Fruit fly (Drosophila melanogaster) whole organism, pupa: ENCODE measurements around the gene bnl.

Experiments
- CG10348 ChIP-seq: fragments of 200-800 bp; sonication (Bioruptor generic); IDR thresholded peaks from 2 replicates; pipeline ENCODE4 v1.3.6; 2022; ENCODE audit warnings: missing biosample characterization, missing genetic modification characterization
- CG13204 ChIP-seq: fragments of 200-800 bp; sonication (Bioruptor generic); optimal IDR thresholded peaks from 2 replicates; lab custom pipeline; 2018; ENCODE audit warnings: missing biosample characterization, mild to moderate bottlenecking, missing genetic modification characterization, moderate library complexity
- CG15710 ChIP-seq: fragments of 200-800 bp; sonication (Bioruptor generic); optimal IDR thresholded peaks from 2 replicates; lab custom pipeline; 2018; ENCODE audit warnings: missing biosample characterization, mild to moderate bottlenecking, missing genetic modification characterization, moderate library complexity
- CG17806 ChIP-seq: fragments of 200-800 bp; sonication (Bioruptor generic); optimal IDR thresholded peaks from 2 replicates; lab custom pipeline; 2018; ENCODE audit warnings: missing biosample characterization, mild to moderate bottlenecking, missing genetic modification characterization, moderate library complexity
- CG32121 ChIP-seq: fragments of 200-800 bp; sonication (Bioruptor generic); IDR thresholded peaks from 2 replicates; pipeline ENCODE4 v1.3.6; 2022; ENCODE audit warnings: missing biosample characterization, missing genetic modification characterization
- CG34367 ChIP-seq: fragments of 200-800 bp; sonication (Bioruptor generic); optimal IDR thresholded peaks from 2 replicates; lab custom pipeline; 2018; ENCODE audit warnings: missing biosample characterization, mild to moderate bottlenecking, missing genetic modification characterization
- CG4496 ChIP-seq: fragments of 200-800 bp; sonication (Bioruptor generic); IDR thresholded peaks from 3 replicates; pipeline ENCODE4 v1.3.6; 2022; ENCODE audit warnings: missing biosample characterization, missing genetic modification characterization
- CG8301 ChIP-seq: fragments of 200-800 bp; sonication (Bioruptor generic); optimal IDR thresholded peaks from 2 replicates; lab custom pipeline; 2018; ENCODE audit warnings: missing biosample characterization, mild to moderate bottlenecking, missing genetic modification characterization
- CG9948 ChIP-seq: fragments of 200-800 bp; sonication (Bioruptor generic); optimal IDR thresholded peaks from 2 replicates; lab custom pipeline; 2018; ENCODE audit warnings: missing biosample characterization, mild to moderate bottlenecking, missing genetic modification characterization, moderate library complexity
- D1 ChIP-seq: fragments of 200-800 bp; sonication (Bioruptor generic); optimal IDR thresholded peaks from 2 replicates; lab custom pipeline; 2018; ENCODE audit warnings: missing biosample characterization, mild to moderate bottlenecking, missing genetic modification characterization, moderate library complexity
- EcR ChIP-seq: fragments of 200-800 bp; sonication (Bioruptor generic); optimal IDR thresholded peaks from 3 replicates; lab custom pipeline; 2019; ENCODE audit warnings: missing biosample characterization, missing genetic modification characterization, mild to moderate bottlenecking, moderate library complexity, missing genetic modification reagents
- fd96Ca ChIP-seq: fragments of 200-800 bp; sonication (Bioruptor generic); IDR thresholded peaks from 3 replicates; pipeline ENCODE4 v1.3.6; 2022; ENCODE audit warnings: missing biosample characterization, missing genetic modification characterization
- gl ChIP-seq: fragments of 200-800 bp; sonication (Bioruptor generic); optimal IDR thresholded peaks from 2 replicates; lab custom pipeline; 2018; ENCODE audit warnings: missing biosample characterization, mild to moderate bottlenecking, missing genetic modification characterization

- TF ChIP-seq CG15710 (tag; lab: Kevin White, UChicago) (no peak), gl (tag; lab: Kevin White, UChicago) (no peak), CG10348 (GFP tag; lab: Robert Waterston, UW) (no peak), CG17806 (tag; lab: Kevin White, UChicago) (no peak), fd96Ca (no peak), CG34367 (tag; lab: Kevin White, UChicago) (no peak), CG9948 (tag; lab: Kevin White, UChicago) (no peak), EcR (GFP tag; lab: Kevin White, UChicago) (no peak), CG4496 (GFP tag; lab: Robert Waterston, UW) (no peak), CG32121 (GFP tag; lab: Robert Waterston, UW) (no peak), CG13204 (no peak), CG8301 (tag; lab: Kevin White, UChicago) (no peak), D1 (no peak)
Observed at dm6 chr3R:19792697-19793096, 43.9 kb downstream of the bnl start.
